Fruit fly (Drosophila melanogaster): ENCODE data around the gene meru.

Gene meru

DNA sequence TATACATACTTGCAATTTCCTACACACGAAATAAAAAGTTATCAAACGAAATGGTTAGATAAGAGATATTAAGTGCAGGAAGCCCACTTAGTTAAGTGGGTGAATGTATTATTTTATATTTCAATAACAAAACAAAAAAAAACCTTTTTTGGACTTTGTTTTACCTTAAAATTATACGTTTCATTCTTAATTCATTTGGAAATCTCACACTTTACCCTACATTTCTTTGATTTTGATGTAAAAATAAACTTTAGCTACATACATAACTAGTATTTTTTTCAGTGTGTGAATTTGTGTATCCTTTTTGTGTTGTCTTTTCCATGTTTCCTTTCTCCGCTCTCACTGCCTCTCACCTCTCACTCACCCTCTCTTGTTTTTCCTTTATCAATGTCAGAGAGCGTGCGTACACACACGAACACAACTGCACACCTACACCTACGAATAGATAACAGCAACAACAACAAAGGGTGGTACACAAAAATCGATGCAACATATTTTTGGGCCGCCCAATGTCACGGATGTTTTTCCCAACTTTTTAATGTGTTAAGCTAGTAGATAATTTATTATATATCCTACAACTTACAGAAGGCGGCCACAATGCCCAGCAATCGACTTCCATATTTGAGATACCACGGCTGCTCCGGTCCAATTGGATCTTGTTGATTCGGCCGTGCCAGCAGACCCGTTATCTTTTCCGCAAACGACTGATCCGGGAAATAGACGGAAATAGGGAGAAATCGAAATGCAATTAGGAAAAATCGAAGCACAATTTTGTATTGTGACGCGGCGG, 28.3 kb downstream of the meru start (continued):
- TF ChIP-seq nom (GFP tag; optimal IDR thresholded peaks at IDR 0.05), result peak; percentile 66
- TF ChIP-seq Hr3 (GFP tag; optimal IDR thresholded peaks at IDR 0.05), result peak; percentile 72
- peak; percentile 76 for TF ChIP-seq gcm (GFP tag; optimal IDR thresholded peaks at IDR 0.05)
- peak; percentile 46 for TF ChIP-seq CG34376 (GFP tag; optimal IDR thresholded peaks at IDR 0.05)
- peak; percentile 70 for TF ChIP-seq CG17359 (tag; optimal IDR thresholded peaks at IDR 0.05)
- peak; percentile 21 for TF ChIP-seq CG12104 (GFP tag; optimal IDR thresholded peaks at IDR 0.05)
- peak; percentile 78 for TF ChIP-seq CG13424 (tag; optimal IDR thresholded peaks at IDR 0.05)
- TF ChIP-seq CG18764 (GFP tag; optimal IDR thresholded peaks at IDR 0.05), result peak; percentile 55
- peak; percentile 53 for TF ChIP-seq CG4820 (GFP tag; optimal IDR thresholded peaks at IDR 0.05)
- TF ChIP-seq grn (GFP tag; optimal IDR thresholded peaks at IDR 0.05), result no peak
- no peak for TF ChIP-seq D (optimal IDR thresholded peaks at IDR 0.05)
- peak; percentile 61 for TF ChIP-seq D (GFP tag; optimal IDR thresholded peaks at IDR 0.05)
- peak; percentile 53 for TF ChIP-seq CHES-1-like (GFP tag; optimal IDR thresholded peaks at IDR 0.05)
- peak; percentile 74 for TF ChIP-seq CG10267 (tag; optimal IDR thresholded peaks at IDR 0.05)
- peak; percentile 19 for TF ChIP-seq kah (GFP tag; optimal IDR thresholded peaks at IDR 0.05)
- TF ChIP-seq psq (GFP tag; optimal IDR thresholded peaks at IDR 0.05), result peak; percentile 80
- TF ChIP-seq Hand (GFP tag; optimal IDR thresholded peaks at IDR 0.05), result peak; percentile 85
- TF ChIP-seq btn (GFP tag; optimal IDR thresholded peaks at IDR 0.05), result peak; percentile 15
- TF ChIP-seq CG15073 (GFP tag; optimal IDR thresholded peaks at IDR 0.05), result no peak
- TF ChIP-seq ERR (GFP tag; optimal IDR thresholded peaks at IDR 0.05), result peak; percentile 0
- TF ChIP-seq luna (GFP tag; optimal IDR thresholded peaks at IDR 0.05), result peak; percentile 42
- TF ChIP-seq Dbx (GFP tag; IDR thresholded peaks at IDR 0.05), result peak; percentile 82; the same call in 2 of the 3 replicates
- TF ChIP-seq dysf (GFP tag; IDR thresholded peaks at IDR 0.05), result peak; percentile 74; the same call in 1 of the 3 replicates
- peak; percentile 41 for TF ChIP-seq NC2β (GFP tag; optimal IDR thresholded peaks at IDR 0.05)
- peak; percentile 67 for TF ChIP-seq NfI (GFP tag; optimal IDR thresholded peaks at IDR 0.05)
- peak; percentile 53 for TF ChIP-seq run (tag; optimal IDR thresholded peaks at IDR 0.05)
- TF ChIP-seq CG6765 (GFP tag; optimal IDR thresholded peaks at IDR 0.05), result peak; percentile 59
- peak; percentile 71 for TF ChIP-seq slbo (GFP tag; IDR thresholded peaks at IDR 0.05)
- TF ChIP-seq YL-1 (GFP tag; optimal IDR thresholded peaks at IDR 0.05), result peak; percentile 47
- peak; percentile 50; the same call in 1 of the 3 replicates for TF ChIP-seq CG14050 (GFP tag; IDR thresholded peaks at IDR 0.05)
- peak; percentile 54 for TF ChIP-seq chm (GFP tag; IDR thresholded peaks at IDR 0.05)
- no peak for TF ChIP-seq Ets65A (GFP tag)
- TF ChIP-seq Nf-YA (GFP tag; IDR thresholded peaks at IDR 0.05), result no peak
- TF ChIP-seq H2.0 (GFP tag; IDR thresholded peaks at IDR 0.05), result no peak
- peak; percentile 46 for TF ChIP-seq CG13624 (GFP tag; optimal IDR thresholded peaks at IDR 0.05)
- TF ChIP-seq esg (GFP tag; conservative IDR thresholded peaks at IDR 0.05), result peak; percentile 68
- TF ChIP-seq CG13296 (GFP tag; optimal IDR thresholded peaks at IDR 0.05), result peak; percentile 73
- no peak for TF ChIP-seq CG18011 (GFP tag; optimal IDR thresholded peaks at IDR 0.05)
- TF ChIP-seq nmo (GFP tag; optimal IDR thresholded peaks at IDR 0.05), result peak; percentile 71
- TF ChIP-seq CG4360 (GFP tag; IDR thresholded peaks at IDR 0.05), result peak; percentile 98
- TF ChIP-seq CG1529 (GFP tag; optimal IDR thresholded peaks at IDR 0.05), result peak; percentile 12
- TF ChIP-seq CG3065 (GFP tag; optimal IDR thresholded peaks at IDR 0.05), result no peak
- peak; percentile 36 for TF ChIP-seq odd (GFP tag; optimal IDR thresholded peaks at IDR 0.05)
- TF ChIP-seq Oli (tag; optimal IDR thresholded peaks at IDR 0.05), result peak; percentile 79
- peak; percentile 75 for TF ChIP-seq Sox100B (GFP tag; optimal IDR thresholded peaks at IDR 0.05)
- TF ChIP-seq CG15696 (tag; optimal IDR thresholded peaks at IDR 0.05), result peak; percentile 64
- peak; percentile 59 to 65 for TF ChIP-seq Pdp1 (GFP tag; optimal IDR thresholded peaks at IDR 0.05)
- peak; percentile 38 for TF ChIP-seq CG8944 (GFP tag; optimal IDR thresholded peaks at IDR 0.05)
- TF ChIP-seq sens-2 (GFP tag; IDR thresholded peaks at IDR 0.05), result no peak
- TF ChIP-seq Xbp1 (GFP tag; optimal IDR thresholded peaks at IDR 0.05), result peak; percentile 69

Data from whole organism, embryonic.